Worm (Caenorhabditis elegans) whole organism, midembryonic: ENCODE data around the gene cyn-17.

Experiments
- T22C8.4 ChIP-seq: fragments of 200-800 bp; sonication (Bioruptor generic); IDR thresholded peaks from 2 replicates; pipeline ENCODE4 v1.3.6; 2022; ENCODE audit warnings: missing genetic modification characterization, missing compliant biosample characterization
- flt-1 ChIP-seq: fragments of 200-800 bp; sonication (Bioruptor generic); IDR thresholded peaks from 2 replicates; pipeline ENCODE4 v1.3.6; 2022; ENCODE audit warnings: missing genetic modification characterization, missing compliant biosample characterization
- med-1 ChIP-seq: sonication (generic microtip); optimal IDR thresholded peaks from 2 replicates; lab custom pipeline; 2017; ENCODE audit warnings: missing genetic modification characterization, mild to moderate bottlenecking, missing compliant biosample characterization, antibody characterized with exemption, missing genetic modification reagents; ENCODE audit not compliant: insufficient read depth
- ztf-29 ChIP-seq: fragments of 200-800 bp; sonication (Bioruptor generic); IDR thresholded peaks from 2 replicates; pipeline ENCODE4 v1.3.6; 2022; ENCODE audit warnings: missing genetic modification reagents, missing genetic modification characterization, missing compliant biosample characterization

DNA sequence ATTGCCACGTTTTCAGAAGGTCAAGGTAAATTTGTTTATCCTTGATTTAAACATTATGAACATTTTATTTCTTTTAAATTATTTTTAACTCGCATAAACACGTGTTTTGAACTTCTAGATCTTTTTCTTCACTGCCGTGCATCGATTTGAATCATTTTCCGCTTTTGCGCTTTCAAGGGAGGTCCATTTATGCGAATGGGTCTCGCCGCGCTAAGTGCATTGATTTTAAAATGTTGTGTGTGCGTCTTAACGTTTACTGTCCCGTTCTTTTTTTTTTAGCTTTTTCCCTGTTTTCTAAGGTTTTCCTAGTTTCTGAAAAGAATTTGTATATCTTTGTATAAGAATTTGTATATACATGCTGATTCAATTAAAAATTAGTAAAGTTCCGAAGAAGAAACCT is 26.0 kb downstream of the cyn-17 start:
- TF ChIP-seq med-1 (GFP tag; lab: Kevin White, UChicago) (no peak), ztf-29 (GFP tag; lab: Robert Waterston, UW) (no peak), flt-1 (no peak), T22C8.4 (no peak)
